Fruit fly (Drosophila melanogaster) whole organism, embryonic: ENCODE measurements around the gene spz5.

Source experiments
- Ada2b ChIP-seq: fragments of 200-800 bp; sonication (Bioruptor generic); IDR thresholded peaks from 2 replicates; pipeline ENCODE4 v1.3.6; 2022; ENCODE audit warnings: missing biosample characterization, missing genetic modification characterization
- CG10274 ChIP-seq: fragments of 200-800 bp; sonication (Bioruptor generic); optimal IDR thresholded peaks from 3 replicates; lab custom pipeline; 2017; ENCODE audit warnings: missing biosample characterization, mild to moderate bottlenecking, missing genetic modification characterization
- CG10959 ChIP-seq: fragments of 200-800 bp; sonication (Bioruptor generic); IDR thresholded peaks from 2 replicates; pipeline ENCODE4 v1.3.6; 2022; ENCODE audit warnings: missing biosample characterization, missing genetic modification characterization
- CG11398 ChIP-seq: fragments of 200-800 bp; sonication (Bioruptor generic); optimal IDR thresholded peaks from 2 replicates; lab custom pipeline; 2016; ENCODE audit warnings: missing biosample characterization, missing genetic modification characterization
- CG15011 ChIP-seq: fragments of 200-800 bp; sonication (Bioruptor generic); optimal IDR thresholded peaks from 3 replicates; lab custom pipeline; 2018; ENCODE audit warnings: missing biosample characterization, mild to moderate bottlenecking, missing genetic modification characterization
- CG1529 ChIP-seq: fragments of 200-800 bp; sonication (Bioruptor generic); optimal IDR thresholded peaks from 3 replicates; lab custom pipeline; 2018; ENCODE audit warnings: missing biosample characterization, missing genetic modification characterization
- CG15479 ChIP-seq: fragments of 200-800 bp; sonication (Bioruptor generic); optimal IDR thresholded peaks from 3 replicates; lab custom pipeline; 2019; ENCODE audit warnings: missing biosample characterization, mild to moderate bottlenecking, missing genetic modification characterization, moderate library complexity
- CG15601 ChIP-seq: fragments of 200-800 bp; sonication (Bioruptor generic); optimal IDR thresholded peaks from 3 replicates; lab custom pipeline; 2019; ENCODE audit warnings: missing biosample characterization, mild to moderate bottlenecking, missing genetic modification characterization, moderate library complexity
- CG17359 ChIP-seq: fragments of 200-800 bp; sonication (Bioruptor generic); optimal IDR thresholded peaks from 3 replicates; lab custom pipeline; 2018; ENCODE audit warnings: missing biosample characterization, mild to moderate bottlenecking, missing genetic modification characterization, moderate library complexity
- CG17802 ChIP-seq: fragments of 200-800 bp; sonication (Bioruptor generic); optimal IDR thresholded peaks from 2 replicates; lab custom pipeline; 2018; ENCODE audit warnings: missing biosample characterization, mild to moderate bottlenecking, missing genetic modification characterization, moderate library complexity
- CG17829 ChIP-seq: fragments of 200-800 bp; optimal IDR thresholded peaks from 2 replicates; lab custom pipeline; 2019; ENCODE audit warnings: missing biosample characterization, mild to moderate bottlenecking, missing genetic modification characterization, moderate library complexity
- CG32772 ChIP-seq: fragments of 200-800 bp; sonication (Bioruptor generic); IDR thresholded peaks from 2 replicates; pipeline ENCODE4 v1.3.6; 2022; ENCODE audit warnings: missing biosample characterization, missing genetic modification characterization
- CG3281 ChIP-seq: fragments of 200-800 bp; sonication (Bioruptor generic); optimal IDR thresholded peaks from 3 replicates; lab custom pipeline; 2017; ENCODE audit warnings: missing biosample characterization, mild to moderate bottlenecking, missing genetic modification characterization
- CG34224 ChIP-seq: fragments of 200-800 bp; sonication (Bioruptor generic); IDR thresholded peaks from 3 replicates; pipeline ENCODE4 v1.3.6; 2022; ENCODE audit warnings: missing biosample characterization, missing genetic modification characterization; ENCODE audit not compliant: partially characterized antibody
- CG3847 ChIP-seq: fragments of 200-800 bp; sonication (Bioruptor generic); IDR thresholded peaks from 2 replicates; pipeline ENCODE4 v1.3.6; 2022; ENCODE audit warnings: missing biosample characterization, missing genetic modification characterization
- CG4707 ChIP-seq: fragments of 200-800 bp; sonication (Bioruptor generic); optimal IDR thresholded peaks from 2 replicates; lab custom pipeline; 2018; ENCODE audit warnings: missing biosample characterization, mild to moderate bottlenecking, missing genetic modification characterization, moderate library complexity
- CG6689 ChIP-seq: fragments of 200-800 bp; sonication (Bioruptor generic); IDR thresholded peaks from 2 replicates; pipeline ENCODE4 v1.3.6; 2022; ENCODE audit warnings: missing biosample characterization, missing genetic modification characterization
- CG8281 ChIP-seq: fragments of 200-800 bp; sonication (Bioruptor generic); optimal IDR thresholded peaks from 2 replicates; lab custom pipeline; 2018; ENCODE audit warnings: missing biosample characterization, mild to moderate bottlenecking, missing genetic modification characterization, moderate library complexity
- CG9797 ChIP-seq: fragments of 200-800 bp; sonication (Bioruptor generic); optimal IDR thresholded peaks from 3 replicates; lab custom pipeline; 2018; ENCODE audit warnings: missing biosample characterization, mild to moderate bottlenecking, missing genetic modification characterization
- D19A ChIP-seq: fragments of 200-800 bp; optimal IDR thresholded peaks from 3 replicates; lab custom pipeline; 2019; ENCODE audit warnings: missing biosample characterization, mild to moderate bottlenecking, missing genetic modification characterization, moderate library complexity
- Elba2 ChIP-seq: fragments of 200-800 bp; sonication (Bioruptor generic); optimal IDR thresholded peaks from 3 replicates; lab custom pipeline; 2016; ENCODE audit warnings: missing biosample characterization, missing genetic modification characterization
- HHEX ChIP-seq: fragments of 200-800 bp; sonication (Bioruptor generic); optimal IDR thresholded peaks from 3 replicates; lab custom pipeline; 2017; ENCODE audit warnings: missing biosample characterization, mild to moderate bottlenecking, missing genetic modification characterization, missing genetic modification reagents
- Six4 ChIP-seq: fragments of 200-800 bp; sonication (Bioruptor generic); optimal IDR thresholded peaks from 2 replicates; lab custom pipeline; 2016; ENCODE audit warnings: missing biosample characterization, missing genetic modification characterization
- Sox100B ChIP-seq: fragments of 200-800 bp; sonication (Bioruptor generic); optimal IDR thresholded peaks from 3 replicates; lab custom pipeline; 2018; ENCODE audit warnings: missing biosample characterization, mild to moderate bottlenecking, missing genetic modification characterization
- ato ChIP-seq: fragments of 200-800 bp; sonication (Bioruptor generic); IDR thresholded peaks from 2 replicates; pipeline ENCODE4 v1.3.6; 2022; ENCODE audit warnings: missing biosample characterization, missing genetic modification characterization; ENCODE audit not compliant: partially characterized antibody
- az2 ChIP-seq: fragments of 200-800 bp; sonication (Bioruptor generic); optimal IDR thresholded peaks from 3 replicates; lab custom pipeline; 2016; ENCODE audit warnings: missing biosample characterization, missing genetic modification characterization
- cg ChIP-seq: fragments of 200-800 bp; sonication (Bioruptor generic); optimal IDR thresholded peaks from 3 replicates; lab custom pipeline; 2019; ENCODE audit warnings: missing biosample characterization, mild to moderate bottlenecking, missing genetic modification characterization, moderate library complexity
- croc ChIP-seq: fragments of 200-800 bp; sonication (Bioruptor generic); conservative IDR thresholded peaks from 3 replicates; pipeline ENCODE4 v1.3.6; 2022; ENCODE audit warnings: missing biosample characterization, missing genetic modification characterization
- da ChIP-seq: fragments of 200-800 bp; sonication (Bioruptor generic); optimal IDR thresholded peaks from 2 replicates; lab custom pipeline; 2016; ENCODE audit warnings: missing biosample characterization, missing genetic modification characterization
- gro ChIP-seq: fragments of 200-800 bp; sonication (Bioruptor generic); optimal IDR thresholded peaks from 2 replicates; lab custom pipeline; 2016; ENCODE audit warnings: missing biosample characterization, missing genetic modification characterization
- insv ChIP-seq, 2 experiments: fragments of 200-800 bp; sonication (Bioruptor generic); optimal IDR thresholded peaks; 3 replicates each; lab custom pipeline; 2016 to 2018; ENCODE audit warnings: missing biosample characterization in 2 of 2, missing genetic modification characterization in 2 of 2
- nmo ChIP-seq: fragments of 200-800 bp; sonication (Bioruptor generic); optimal IDR thresholded peaks from 2 replicates; lab custom pipeline; 2018; ENCODE audit warnings: missing biosample characterization, mild to moderate bottlenecking, missing genetic modification characterization, moderate library complexity
- prd ChIP-seq, 3 experiments: fragments of >200 bp in 2 of 3; fragments of 200-800 bp in 1 of 3; sonication (Bioruptor generic) in 1 of 3; optimal IDR thresholded peaks in 2 of 3; IDR thresholded peaks in 1 of 3; 2 replicates in 2 of 3; 3 replicates in 1 of 3; pipeline versions ENCODE4 v1.3.6 to Lab custom; 2017 to 2022; ENCODE audit warnings: missing biosample characterization in 1 of 3, missing genetic modification characterization in 1 of 3
- pros ChIP-seq: fragments of 200-800 bp; sonication (Bioruptor generic); optimal IDR thresholded peaks from 3 replicates; lab custom pipeline; 2019; ENCODE audit warnings: missing biosample characterization, mild to moderate bottlenecking, missing genetic modification characterization, moderate library complexity
- stc ChIP-seq: fragments of 200-800 bp; sonication (Bioruptor generic); IDR thresholded peaks from 2 replicates; pipeline ENCODE4 v1.3.6; 2022; ENCODE audit warnings: missing biosample characterization, missing genetic modification characterization
- tin ChIP-seq: fragments of 200-800 bp; sonication (Bioruptor generic); optimal IDR thresholded peaks from 3 replicates; lab custom pipeline; 2016; ENCODE audit warnings: missing biosample characterization, missing genetic modification characterization
- tll ChIP-seq, 2 experiments: fragments of 200-800 bp in 1 of 2; fragments of >200 bp in 1 of 2; sonication (Bioruptor generic) in 1 of 2; optimal IDR thresholded peaks; 2 replicates each; lab custom pipeline; 2017 to 2019; ENCODE audit warnings: missing biosample characterization in 2 of 2, missing genetic modification characterization in 2 of 2, mild to moderate bottlenecking in 1 of 2, moderate library complexity in 1 of 2
- trh ChIP-seq: fragments of 200-800 bp; sonication (Bioruptor generic); optimal IDR thresholded peaks from 2 replicates; lab custom pipeline; 2016; ENCODE audit warnings: missing biosample characterization, missing genetic modification characterization
- twi ChIP-seq: fragments of 200-800 bp; optimal IDR thresholded peaks from 2 replicates; lab custom pipeline; 2019; ENCODE audit warnings: missing biosample characterization, mild to moderate bottlenecking, missing genetic modification characterization, moderate library complexity
- vvl ChIP-seq: fragments of 200-800 bp; sonication (Bioruptor generic); IDR thresholded peaks from 2 replicates; pipeline ENCODE4 v1.3.6; 2022; ENCODE audit warnings: missing biosample characterization, missing genetic modification characterization
- zen ChIP-seq: fragments of 200-800 bp; sonication (Bioruptor generic); optimal IDR thresholded peaks from 3 replicates; lab custom pipeline; 2018; ENCODE audit warnings: missing biosample characterization, mild to moderate bottlenecking, missing genetic modification characterization, moderate library complexity
- zf30C ChIP-seq: fragments of 200-800 bp; sonication (Bioruptor generic); optimal IDR thresholded peaks from 3 replicates; lab custom pipeline; 2018; ENCODE audit warnings: missing biosample characterization, mild to moderate bottlenecking, missing genetic modification characterization

The spz5 gene

dm6 chr3L:2884404-2884803 is 7.6 kb downstream of the spz5 start (continued):
- TF ChIP-seq nmo: peak; percentile 8
- peak; percentile 30 for TF ChIP-seq tin (GFP tag; lab: Kevin White, UChicago)
- TF ChIP-seq CG17829: peak; percentile 55
- no peak for TF ChIP-seq CG3847 (GFP tag; lab: Robert Waterston, UW)
- TF ChIP-seq CG15601 (tag; lab: Kevin White, UChicago): no peak
- no peak for TF ChIP-seq HHEX
- peak; percentile 47; the same call in 1 of the 2 replicates for TF ChIP-seq CG6689 (GFP tag; lab: Robert Waterston, UW)
- no peak for TF ChIP-seq ato (GFP tag; lab: Robert Waterston, UW)
- 0 out of 2 replicates have a peak, but pooled peaks have one; percentile 33 for TF ChIP-seq CG32772 (GFP tag; lab: Robert Waterston, UW)
- TF ChIP-seq zf30C (GFP tag; lab: Kevin White, UChicago): peak; percentile 41
- TF ChIP-seq vvl (GFP tag; lab: Robert Waterston, UW): peak; percentile 58
- TF ChIP-seq CG11398 (GFP tag; lab: Kevin White, UChicago): no peak
- TF ChIP-seq, all 482 proteins: peak for 59

DNA sequence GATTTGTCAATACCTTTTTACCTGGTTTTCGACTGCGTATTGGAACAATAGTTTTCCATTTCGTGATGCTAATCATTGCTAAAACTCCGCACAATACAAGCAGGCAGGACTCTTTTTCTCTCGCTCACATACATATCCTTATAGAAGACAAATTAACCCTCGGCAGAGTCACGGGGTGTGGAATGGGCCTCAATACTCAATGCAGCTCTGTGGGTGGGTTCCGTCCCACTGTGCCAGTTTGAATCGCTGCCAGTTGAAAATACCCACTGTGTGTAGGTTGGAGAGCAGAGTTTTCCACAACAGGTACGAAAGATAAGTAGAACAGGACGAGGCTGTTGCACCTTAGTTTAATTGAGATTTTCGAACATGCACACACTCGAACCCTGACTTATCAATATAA is 9.6 kb downstream of the spz5 start:
- TF ChIP-seq CG17802 (tag; lab: Kevin White, UChicago) (peak; percentile 93), CG15011 (GFP tag; lab: Kevin White, UChicago) (no peak), Ada2b (no peak), insv (GFP tag; optimal IDR thresholded peaks at IDR 0.05; lab: Kevin White, UChicago) (peak in 1 of 2 experiments; percentile 25), gro (GFP tag; lab: Kevin White, UChicago) (no peak), CG15479 (GFP tag; lab: Kevin White, UChicago) (peak; percentile 90), tll (GFP tag; optimal IDR thresholded peaks at IDR 0.05; lab: Kevin White, UChicago) (peak in 1 of 2 experiments; percentile 56), CG10959 (peak; percentile 26; the same call in 1 of the 2 replicates), CG1529 (GFP tag; lab: Kevin White, UChicago) (no peak), Six4 (GFP tag; lab: Kevin White, UChicago) (no peak), CG17359 (tag; lab: Kevin White, UChicago) (no peak), D19A (tag; lab: Kevin White, UChicago) (no peak), pros (GFP tag; lab: Kevin White, UChicago) (peak; percentile 57), CG4707 (GFP tag; lab: Kevin White, UChicago) (peak; percentile 98), prd (optimal IDR thresholded peaks at IDR 0.05; lab: Kevin White, UChicago) (no peak), prd (GFP tag; IDR thresholded peaks at IDR 0.05; lab: Robert Waterston, UW) (peak; percentile 41; the same call in 2 of the 3 replicates), stc (no peak), CG3281 (no peak), CG8281 (tag; lab: Kevin White, UChicago) (no peak), az2 (no peak), CG34224 (no peak), Sox100B (GFP tag; lab: Kevin White, UChicago) (no peak), trh (no peak), twi (tag; lab: Kevin White, UChicago) (peak; percentile 13), CG10274 (no peak), cg (GFP tag; lab: Kevin White, UChicago) (no peak), da (GFP tag; lab: Kevin White, UChicago) (no peak), CG9797 (GFP tag; lab: Kevin White, UChicago) (no peak), croc (GFP tag; lab: Robert Waterston, UW) (no peak), zen (tag; lab: Kevin White, UChicago) (peak; percentile 85), Elba2 (GFP tag; lab: Kevin White, UChicago) (peak; percentile 58)
- TF ChIP-seq, all 482 proteins: peak for 11
